Fruit fly (Drosophila melanogaster): ENCODE data around the gene CG4229.

Gene CG4229

DNA sequence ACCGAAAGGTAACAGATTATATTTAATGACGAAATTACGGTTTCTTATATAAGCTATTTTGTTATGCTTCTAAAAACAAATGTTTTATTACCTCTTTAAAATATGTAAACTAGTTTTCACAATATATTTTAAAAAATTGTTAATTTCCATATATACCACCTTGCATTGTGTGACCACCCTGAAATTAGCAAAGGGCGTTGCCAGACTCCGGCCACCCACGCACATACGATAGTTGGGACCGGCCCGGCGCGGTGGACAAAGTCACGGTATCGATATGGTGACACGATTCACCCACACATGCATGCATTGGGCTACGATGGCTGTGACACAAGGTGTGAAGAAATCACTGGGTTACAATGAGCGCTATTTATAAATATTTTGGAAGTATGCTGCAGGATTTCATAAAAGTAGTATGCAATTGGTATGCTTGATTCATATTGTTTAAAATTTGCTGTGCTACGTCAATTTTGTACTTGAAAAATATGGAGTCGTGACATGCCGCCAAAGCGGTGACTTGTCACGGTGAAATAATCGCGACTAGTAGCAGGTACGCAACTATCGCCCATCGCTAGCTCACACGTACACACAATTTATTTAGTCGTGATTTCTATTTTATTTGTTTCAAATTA lies 31.5 kb downstream of the CG4229 start (continued):
- TF ChIP-seq CG18619 (GFP tag; optimal IDR thresholded peaks at IDR 0.05) (peak; percentile 32), H15 (GFP tag; IDR thresholded peaks at IDR 0.05) (0 out of 3 replicates have a peak, but pooled peaks have one; percentile 35), ind (GFP tag; optimal IDR thresholded peaks at IDR 0.05) (peak; percentile 41), CHES-1-like (GFP tag; optimal IDR thresholded peaks at IDR 0.05) (peak; percentile 78), zf30C (GFP tag; optimal IDR thresholded peaks at IDR 0.05) (no peak), dan (GFP tag; IDR thresholded peaks at IDR 0.05) (no peak), nerfin-1 (tag; optimal IDR thresholded peaks at IDR 0.05) (peak; percentile 45), emc (GFP tag; optimal IDR thresholded peaks at IDR 0.05) (peak; percentile 44), az2 (GFP tag; optimal IDR thresholded peaks at IDR 0.05) (peak; percentile 35), CG17328 (GFP tag; IDR thresholded peaks at IDR 0.05) (peak; percentile 62), CG34422 (GFP tag; IDR thresholded peaks at IDR 0.05) (peak; percentile 77), Gug (GFP tag; IDR thresholded peaks at IDR 0.05) (peak; percentile 66), kni (GFP tag; optimal IDR thresholded peaks at IDR 0.05) (peak; percentile 66), eve (GFP tag; optimal IDR thresholded peaks at IDR 0.05) (no peak), CrebB (tag; optimal IDR thresholded peaks at IDR 0.05) (no peak), CG9609 (GFP tag; optimal IDR thresholded peaks at IDR 0.05) (peak; percentile 62), Med (GFP tag) (peak; percentile 95), CG7987 (GFP tag; optimal IDR thresholded peaks at IDR 0.05) (no peak), mirr (GFP tag; optimal IDR thresholded peaks at IDR 0.05) (peak; percentile 15), CG8281 (tag; optimal IDR thresholded peaks at IDR 0.05) (no peak), CG2875 (GFP tag; optimal IDR thresholded peaks at IDR 0.05) (no peak), psq (GFP tag; optimal IDR thresholded peaks at IDR 0.05) (no peak), bbx (GFP tag; IDR thresholded peaks at IDR 0.05; ENCODE audit: partially characterized antibody) (peak; percentile 83), sens-2 (GFP tag; IDR thresholded peaks at IDR 0.05) (no peak), unpg (GFP tag; optimal IDR thresholded peaks at IDR 0.05) (peak; percentile 64), pho (GFP tag; optimal IDR thresholded peaks at IDR 0.05) (peak; percentile 67), CG2712 (tag; optimal IDR thresholded peaks at IDR 0.05) (peak; percentile 66), Xrp1 (GFP tag; IDR thresholded peaks at IDR 0.05) (peak; percentile 53; the same call in 1 of the 2 replicates), tap (tag; optimal IDR thresholded peaks at IDR 0.05) (peak; percentile 38), CG4424 (GFP tag; optimal IDR thresholded peaks at IDR 0.05) (peak; percentile 16), Fer3 (tag; optimal IDR thresholded peaks at IDR 0.05) (peak; percentile 62), C15 (GFP tag; IDR thresholded peaks at IDR 0.05) (no peak), CG13424 (tag; optimal IDR thresholded peaks at IDR 0.05) (peak; percentile 60), CG8944 (GFP tag; optimal IDR thresholded peaks at IDR 0.05) (peak; percentile 24), CG1832 (GFP tag; optimal IDR thresholded peaks at IDR 0.05) (no peak), wor (GFP tag; IDR thresholded peaks at IDR 0.05) (peak; percentile 42), ro (GFP tag; IDR thresholded peaks at IDR 0.05) (no peak), Nf-YA (GFP tag; IDR thresholded peaks at IDR 0.05) (no peak), Doc2 (GFP tag; IDR thresholded peaks at IDR 0.05) (no peak), sob (GFP tag; IDR thresholded peaks at IDR 0.05) (peak; percentile 64; the same call in 1 of the 2 replicates), sc (optimal IDR thresholded peaks at IDR 0.05) (no peak), sc (GFP tag; optimal IDR thresholded peaks at IDR 0.05) (peak; percentile 11), Blimp-1 (GFP tag; optimal IDR thresholded peaks at IDR 0.05) (no peak), NfI (GFP tag; optimal IDR thresholded peaks at IDR 0.05) (peak; percentile 47), Ravus (GFP tag; IDR thresholded peaks at IDR 0.05) (no peak), CG42726 (GFP tag; IDR thresholded peaks at IDR 0.05; ENCODE audit: partially characterized antibody) (peak; percentile 87), CG11695 (GFP tag; IDR thresholded peaks at IDR 0.05) (peak; percentile 64; the same call in 2 of the 3 replicates), sens (GFP tag) (peak; percentile 96), NC2β (GFP tag; optimal IDR thresholded peaks at IDR 0.05) (peak; percentile 11), dati (GFP tag; IDR thresholded peaks at IDR 0.05) (no peak), Gsc (GFP tag; IDR thresholded peaks at IDR 0.05) (no peak)
